Worm (Caenorhabditis elegans) whole organism, young adult: ENCODE data around the gene nol-56.

Source experiments
- B0261.1 ChIP-seq: sonication (generic microtip); optimal IDR thresholded peaks from 2 replicates; lab custom pipeline; 2016; ENCODE audit warnings: mild to moderate bottlenecking, missing genetic modification characterization, moderate library complexity, missing compliant biosample characterization
- B0336.3 ChIP-seq: fragments of 200-800 bp; sonication (Bioruptor generic); IDR thresholded peaks from 2 replicates; pipeline ENCODE4 v1.3.6; 2022; ENCODE audit warnings: missing genetic modification characterization, missing compliant biosample characterization
- F10E7.11 ChIP-seq: sonication (generic microtip); optimal IDR thresholded peaks from 2 replicates; lab custom pipeline; 2017; ENCODE audit warnings: mild to moderate bottlenecking, missing genetic modification characterization, moderate library complexity, missing compliant biosample characterization
- F22D6.2 ChIP-seq: sonication (generic microtip); optimal IDR thresholded peaks from 2 replicates; lab custom pipeline; 2016; ENCODE audit warnings: mild to moderate bottlenecking, missing genetic modification characterization, missing compliant biosample characterization
- F49E8.2 ChIP-seq: sonication (generic microtip); optimal IDR thresholded peaks from 3 replicates; lab custom pipeline; 2017; ENCODE audit warnings: missing genetic modification characterization, mild to moderate bottlenecking, missing compliant biosample characterization, antibody characterized with exemption, moderate library complexity; ENCODE audit not compliant: insufficient read depth
- F52B5.7 ChIP-seq: sonication (generic microtip); optimal IDR thresholded peaks from 2 replicates; lab custom pipeline; 2016; ENCODE audit warnings: mild to moderate bottlenecking, missing genetic modification characterization, missing compliant biosample characterization
- K11D2.4 ChIP-seq: fragments of 200-800 bp; sonication (Bioruptor generic); IDR thresholded peaks from 2 replicates; pipeline ENCODE4 v1.3.6; 2022; ENCODE audit warnings: missing genetic modification reagents, missing genetic modification characterization, missing compliant biosample characterization
- K12H6.12 ChIP-seq: fragments of 200-800 bp; sonication (Bioruptor generic); optimal IDR thresholded peaks from 2 replicates; lab custom pipeline; 2018; ENCODE audit warnings: mild to moderate bottlenecking, missing genetic modification characterization, missing compliant biosample characterization
- T26A5.8 ChIP-seq: sonication (generic microtip); optimal IDR thresholded peaks from 2 replicates; lab custom pipeline; 2016; ENCODE audit warnings: missing genetic modification characterization, missing compliant biosample characterization
- Y53F4B.3 ChIP-seq: fragments of 200-800 bp; sonication (Bioruptor generic); IDR thresholded peaks from 2 replicates; pipeline ENCODE4 v1.3.6; 2022; ENCODE audit warnings: missing genetic modification reagents, missing genetic modification characterization, missing compliant biosample characterization
- Y53G8AR.9 ChIP-seq: fragments of 200-800 bp; sonication (Bioruptor generic); conservative IDR thresholded peaks from 2 replicates; pipeline ENCODE4 v1.3.6; 2022; ENCODE audit warnings: missing genetic modification reagents, missing genetic modification characterization, missing compliant biosample characterization
- Y67H2A.10 ChIP-seq: fragments of 200-800 bp; sonication (Bioruptor generic); conservative IDR thresholded peaks from 2 replicates; pipeline ENCODE4 v1.3.6; 2022; ENCODE audit warnings: missing genetic modification reagents, missing genetic modification characterization, missing compliant biosample characterization
- Y79H2A.3 ChIP-seq: fragments of 200-800 bp; sonication (Bioruptor generic); conservative IDR thresholded peaks from 2 replicates; pipeline ENCODE4 v1.3.6; 2022; ENCODE audit warnings: missing genetic modification reagents, missing genetic modification characterization, missing compliant biosample characterization
- atf-7 ChIP-seq: sonication (generic microtip); optimal IDR thresholded peaks from 2 replicates; lab custom pipeline; 2017; ENCODE audit warnings: mild to moderate bottlenecking, missing genetic modification characterization, missing compliant biosample characterization
- attf-6 ChIP-seq: fragments of 200-800 bp; sonication (Bioruptor generic); IDR thresholded peaks from 2 replicates; pipeline ENCODE4 v1.3.6; 2022; ENCODE audit warnings: missing genetic modification reagents, missing genetic modification characterization, missing compliant biosample characterization
- ccch-3 ChIP-seq: fragments of 200-800 bp; sonication (Bioruptor generic); optimal IDR thresholded peaks from 2 replicates; lab custom pipeline; 2018; ENCODE audit warnings: mild to moderate bottlenecking, missing genetic modification characterization, missing compliant biosample characterization
- cebp-2 ChIP-seq: fragments of 200-800 bp; sonication (Bioruptor generic); IDR thresholded peaks from 2 replicates; pipeline ENCODE4 v1.3.6; 2022; ENCODE audit warnings: missing genetic modification characterization, missing compliant biosample characterization
- ceh-40 ChIP-seq: fragments of 200-800 bp; sonication (Bioruptor generic); IDR thresholded peaks from 2 replicates; pipeline ENCODE4 v1.3.6; 2022; ENCODE audit warnings: missing genetic modification characterization, missing compliant biosample characterization
- ceh-79 ChIP-seq: sonication (generic microtip); optimal IDR thresholded peaks from 2 replicates; lab custom pipeline; 2017; ENCODE audit warnings: mild to moderate bottlenecking, missing genetic modification characterization, missing compliant biosample characterization
- die-1 ChIP-seq: sonication (generic microtip); optimal IDR thresholded peaks from 2 replicates; lab custom pipeline; 2016; ENCODE audit warnings: missing genotype, mild to moderate bottlenecking, missing genetic modification characterization, missing compliant biosample characterization
- ets-4 ChIP-seq: fragments of 200-800 bp; sonication (Bioruptor generic); optimal IDR thresholded peaks from 2 replicates; lab custom pipeline; 2018; ENCODE audit warnings: mild to moderate bottlenecking, missing genetic modification characterization, missing compliant biosample characterization
- hlh-26 ChIP-seq: fragments of 200-800 bp; sonication (Bioruptor generic); conservative IDR thresholded peaks from 2 replicates; pipeline ENCODE4 v1.3.6; 2022; ENCODE audit warnings: missing genetic modification reagents, missing genetic modification characterization, missing compliant biosample characterization
- hmg-1.2 ChIP-seq: fragments of 200-800 bp; sonication (Bioruptor generic); IDR thresholded peaks from 2 replicates; pipeline ENCODE4 v1.3.6; 2022; ENCODE audit warnings: missing genetic modification reagents, missing genetic modification characterization, missing compliant biosample characterization
- hmg-20 ChIP-seq: fragments of 200-800 bp; sonication (Bioruptor generic); IDR thresholded peaks from 2 replicates; pipeline ENCODE4 v1.3.6; 2022; ENCODE audit warnings: missing genetic modification reagents, missing genetic modification characterization, missing compliant biosample characterization
- lag-1 ChIP-seq: fragments of 200-800 bp; sonication (Bioruptor generic); IDR thresholded peaks from 2 replicates; pipeline ENCODE4 v1.3.6; 2022; ENCODE audit warnings: missing genetic modification reagents, missing genetic modification characterization, missing compliant biosample characterization
- lin-54 ChIP-seq: fragments of 200-800 bp; sonication (Bioruptor generic); optimal IDR thresholded peaks from 2 replicates; lab custom pipeline; 2018; ENCODE audit warnings: mild to moderate bottlenecking, missing genetic modification characterization, missing compliant biosample characterization
- lsy-27 ChIP-seq: sonication (generic microtip); optimal IDR thresholded peaks from 2 replicates; lab custom pipeline; 2017; ENCODE audit warnings: missing genetic modification characterization, mild to moderate bottlenecking, missing compliant biosample characterization, antibody characterized with exemption, missing genotype, borderline replicate concordance; ENCODE audit not compliant: insufficient read depth
- madf-10 ChIP-seq: sonication (generic microtip); optimal IDR thresholded peaks from 2 replicates; lab custom pipeline; 2016; ENCODE audit warnings: mild to moderate bottlenecking, missing genetic modification characterization, missing compliant biosample characterization
- madf-3 ChIP-seq: fragments of 200-800 bp; sonication (Bioruptor generic); IDR thresholded peaks from 2 replicates; pipeline ENCODE4 v1.3.6; 2022; ENCODE audit warnings: missing genetic modification reagents, missing genetic modification characterization, missing compliant biosample characterization
- mcd-1 ChIP-seq: fragments of 200-800 bp; sonication (Bioruptor generic); IDR thresholded peaks from 2 replicates; pipeline ENCODE4 v1.3.6; 2022; ENCODE audit warnings: missing genetic modification reagents, missing genetic modification characterization, missing compliant biosample characterization
- mes-4 ChIP-seq: sonication (generic microtip); optimal IDR thresholded peaks from 2 replicates; lab custom pipeline; 2016; ENCODE audit warnings: missing genotype, missing genetic modification characterization, missing compliant biosample characterization
- nfya-2 ChIP-seq: fragments of 200-800 bp; sonication (Bioruptor generic); IDR thresholded peaks from 2 replicates; pipeline ENCODE4 v1.3.6; 2022; ENCODE audit warnings: missing genetic modification reagents, missing genetic modification characterization, missing compliant biosample characterization
- nhr-27 ChIP-seq: fragments of 200-800 bp; sonication (Bioruptor generic); optimal IDR thresholded peaks from 2 replicates; lab custom pipeline; 2018; ENCODE audit warnings: mild to moderate bottlenecking, missing genetic modification characterization, moderate library complexity, missing compliant biosample characterization
- pha-4 ChIP-seq: fragments of 150-350 bp; sonication (generic microtip); optimal IDR thresholded peaks from 2 replicates; lab custom pipeline; 2014; ENCODE audit warnings: missing biosample characterization, missing genetic modification reagents, missing genetic modification characterization
- rpc-1 ChIP-seq, 2 experiments: fragments of 150-350 bp in 1 of 2; sonication (generic microtip) in 1 of 2; optimal IDR thresholded peaks; 2 replicates each; lab custom pipeline; 2014 to 2018; ENCODE audit warnings: missing biosample characterization in 1 of 2, missing genetic modification characterization in 1 of 2, missing genetic modification reagents in 1 of 2, missing genotype in 1 of 2
- snpc-1.3 ChIP-seq: sonication (generic microtip); optimal IDR thresholded peaks from 2 replicates; lab custom pipeline; 2017; ENCODE audit warnings: missing genetic modification characterization, mild to moderate bottlenecking, missing compliant biosample characterization, antibody characterized with exemption, moderate library complexity, missing genotype, missing genetic modification reagents; ENCODE audit not compliant: insufficient read depth
- xnd-1 ChIP-seq: sonication (generic microtip); optimal IDR thresholded peaks from 2 replicates; lab custom pipeline; 2016; ENCODE audit warnings: missing genotype, missing genetic modification reagents, missing genetic modification characterization, missing compliant biosample characterization
- zim-3 ChIP-seq: sonication (generic microtip); optimal IDR thresholded peaks from 2 replicates; lab custom pipeline; 2017; ENCODE audit warnings: mild to moderate bottlenecking, missing genetic modification characterization, moderate library complexity, missing compliant biosample characterization
- ztf-3 ChIP-seq: fragments of 200-800 bp; sonication (Bioruptor generic); optimal IDR thresholded peaks from 2 replicates; lab custom pipeline; 2018; ENCODE audit warnings: mild to moderate bottlenecking, missing genetic modification characterization, missing compliant biosample characterization
- ztf-6 ChIP-seq: fragments of 200-800 bp; sonication (Bioruptor generic); IDR thresholded peaks from 2 replicates; pipeline ENCODE4 v1.3.6; 2022; ENCODE audit warnings: missing genetic modification reagents, missing genetic modification characterization, missing compliant biosample characterization

nol-56 gene

ce11 chrV:10333843-10334242 lies 18.9 kb downstream of the nol-56 start (continued):
- TF ChIP-seq die-1 (no peak), Y53F4B.3 (GFP tag; lab: Robert Waterston, UW) (no peak), K11D2.4 (no peak), nhr-27 (no peak), ets-4 (GFP tag; lab: Kevin White, UChicago) (peak; percentile 60), Y67H2A.10 (GFP tag; lab: Robert Waterston, UW) (no peak), atf-7 (tag; lab: Kevin White, UChicago) (peak; percentile 78)

- TF ChIP-seq madf-3 (GFP tag; lab: Robert Waterston, UW) (0 out of 2 replicates have a peak, but pooled peaks have one; percentile 22), Y53G8AR.9 (GFP tag; lab: Robert Waterston, UW) (no peak)
Measured at ce11 chrV:10332012-10332411, 20.8 kb downstream of the nol-56 start, which contains the start of gene crm-1. crm-1 (minus strand) TSS chrV:10332112.

ce11 chrV:10328080-10328479 lies 24.7 kb downstream of the nol-56 start:
- no peak for TF ChIP-seq F52B5.7 (tag; lab: Kevin White, UChicago)
- no peak for TF ChIP-seq F10E7.11
- TF ChIP-seq lin-54: no peak
- TF ChIP-seq ceh-79 (tag; lab: Kevin White, UChicago): no peak
- TF ChIP-seq ztf-3 (GFP tag; lab: Kevin White, UChicago): no peak
- TF ChIP-seq xnd-1 (tag; lab: Kevin White, UChicago): no peak
- no peak for TF ChIP-seq F22D6.2 (tag; lab: Kevin White, UChicago)
- no peak for TF ChIP-seq K12H6.12 (tag; lab: Kevin White, UChicago)
- TF ChIP-seq ceh-40 (GFP tag; lab: Robert Waterston, UW): no peak
- no peak for TF ChIP-seq cebp-2 (GFP tag; lab: Robert Waterston, UW)
- no peak for TF ChIP-seq mes-4 (tag; lab: Kevin White, UChicago)
- no peak for TF ChIP-seq hmg-1.2 (GFP tag; lab: Robert Waterston, UW)
- no peak for TF ChIP-seq ets-4 (GFP tag; lab: Kevin White, UChicago)
- TF ChIP-seq pha-4 (tag; lab: Kevin White, UChicago): no peak
- no peak for TF ChIP-seq rpc-1 (optimal IDR thresholded peaks at IDR 0.05; lab: Kevin White, UChicago)
- no peak for TF ChIP-seq rpc-1 (tag; optimal IDR thresholded peaks at IDR 0.05; lab: Kevin White, UChicago)
- no peak for TF ChIP-seq lsy-27 (tag; lab: Kevin White, UChicago)
- no peak for TF ChIP-seq zim-3 (tag; lab: Kevin White, UChicago)

- TF ChIP-seq ztf-6 (GFP tag; lab: Robert Waterston, UW): no peak
- no peak for TF ChIP-seq attf-6
- no peak for TF ChIP-seq mcd-1
- no peak for TF ChIP-seq Y53F4B.3 (GFP tag; lab: Robert Waterston, UW)
- no peak for TF ChIP-seq snpc-1.3
- TF ChIP-seq Y79H2A.3 (GFP tag; lab: Robert Waterston, UW): no peak
- TF ChIP-seq nfya-2 (GFP tag; lab: Robert Waterston, UW): no peak
- no peak for TF ChIP-seq ccch-3
- TF ChIP-seq F49E8.2: no peak
- TF ChIP-seq hmg-20 (GFP tag; lab: Robert Waterston, UW): no peak
- no peak for TF ChIP-seq hlh-26 (GFP tag; lab: Robert Waterston, UW)
- no peak for TF ChIP-seq lag-1 (GFP tag; lab: Robert Waterston, UW)
- no peak for TF ChIP-seq T26A5.8 (tag; lab: Kevin White, UChicago)
- TF ChIP-seq B0261.1: no peak
- no peak for TF ChIP-seq B0336.3
- no peak for TF ChIP-seq madf-10
Measured at ce11 chrV:10323537-10323936, 29.2 kb downstream of the nol-56 start.
